Fruit fly (Drosophila melanogaster) whole organism, embryonic: Measurements from ENCODE around the gene CG46463.

Source experiments
- Atf3 ChIP-seq: fragments of 200-800 bp; sonication (Bioruptor generic); optimal IDR thresholded peaks from 3 replicates; lab custom pipeline; 2016; ENCODE audit warnings: missing biosample characterization, missing genetic modification characterization
- B-H2 ChIP-seq: fragments of 200-800 bp; sonication (Bioruptor generic); optimal IDR thresholded peaks from 2 replicates; lab custom pipeline; 2018; ENCODE audit warnings: missing biosample characterization, mild to moderate bottlenecking, missing genetic modification characterization
- Blimp-1 ChIP-seq: fragments of 200-800 bp; sonication (Bioruptor generic); optimal IDR thresholded peaks from 3 replicates; lab custom pipeline; 2018; ENCODE audit warnings: missing biosample characterization, missing genetic modification characterization, mild to moderate bottlenecking, moderate library complexity, missing genetic modification reagents
- Bteb2 ChIP-seq: fragments of 200-800 bp; sonication (Bioruptor generic); optimal IDR thresholded peaks from 2 replicates; lab custom pipeline; 2016; ENCODE audit warnings: missing biosample characterization, missing genetic modification characterization
- CG10209 ChIP-seq: fragments of 200-800 bp; sonication (Bioruptor generic); optimal IDR thresholded peaks from 3 replicates; lab custom pipeline; 2017; ENCODE audit warnings: missing biosample characterization, mild to moderate bottlenecking, missing genetic modification characterization, missing genetic modification reagents
- CG10431 ChIP-seq: fragments of 200-800 bp; sonication (Bioruptor generic); optimal IDR thresholded peaks from 3 replicates; lab custom pipeline; 2018; ENCODE audit warnings: missing biosample characterization, mild to moderate bottlenecking, missing genetic modification characterization
- CG10565 ChIP-seq: fragments of 200-800 bp; sonication (Bioruptor generic); optimal IDR thresholded peaks from 3 replicates; lab custom pipeline; 2016; ENCODE audit warnings: missing biosample characterization, mild to moderate bottlenecking, missing genetic modification characterization
- CG10654 ChIP-seq: fragments of 200-800 bp; sonication (Bioruptor generic); optimal IDR thresholded peaks from 2 replicates; lab custom pipeline; 2016; ENCODE audit warnings: missing biosample characterization, missing genetic modification characterization
- CG10979 ChIP-seq: fragments of 200-800 bp; sonication (Bioruptor generic); optimal IDR thresholded peaks from 2 replicates; lab custom pipeline; 2018; ENCODE audit warnings: missing biosample characterization, mild to moderate bottlenecking, missing genetic modification characterization, moderate library complexity
- CG12659 ChIP-seq: fragments of 200-800 bp; sonication (Bioruptor generic); optimal IDR thresholded peaks from 3 replicates; lab custom pipeline; 2017; ENCODE audit warnings: mild to moderate bottlenecking, missing biosample characterization, missing genetic modification reagents, missing genetic modification characterization
- CG14050 ChIP-seq: fragments of 200-800 bp; sonication (Bioruptor generic); IDR thresholded peaks from 3 replicates; pipeline ENCODE4 v1.3.6; 2022; ENCODE audit warnings: missing biosample characterization, missing genetic modification characterization
- CG14441 ChIP-seq: fragments of 200-800 bp; sonication (Bioruptor generic); IDR thresholded peaks from 2 replicates; pipeline ENCODE4 v1.3.6; 2022; ENCODE audit warnings: missing biosample characterization, missing genetic modification characterization
- CG15269 ChIP-seq: fragments of 200-800 bp; sonication (Bioruptor generic); optimal IDR thresholded peaks from 2 replicates; lab custom pipeline; 2018; ENCODE audit warnings: missing biosample characterization, mild to moderate bottlenecking, missing genetic modification characterization, moderate library complexity
- CG1647 ChIP-seq: fragments of 200-800 bp; sonication (Bioruptor generic); optimal IDR thresholded peaks from 3 replicates; lab custom pipeline; 2016; ENCODE audit warnings: missing biosample characterization, missing genetic modification characterization
- CG1792 ChIP-seq: fragments of 200-800 bp; sonication (Bioruptor generic); optimal IDR thresholded peaks from 2 replicates; lab custom pipeline; 2016; ENCODE audit warnings: missing biosample characterization, missing genetic modification characterization
- CG2120 ChIP-seq: fragments of 200-800 bp; sonication (Bioruptor generic); optimal IDR thresholded peaks from 3 replicates; lab custom pipeline; 2016; ENCODE audit warnings: missing biosample characterization, missing genetic modification characterization
- CG2712 ChIP-seq: fragments of 200-800 bp; optimal IDR thresholded peaks from 3 replicates; lab custom pipeline; 2019; ENCODE audit warnings: missing biosample characterization, mild to moderate bottlenecking, missing genetic modification characterization, moderate library complexity
- CG2889 ChIP-seq: fragments of 200-800 bp; sonication (Bioruptor generic); IDR thresholded peaks from 3 replicates; pipeline ENCODE4 v1.3.6; 2022; ENCODE audit warnings: missing biosample characterization, missing genetic modification characterization
- CG31224 ChIP-seq: fragments of 200-800 bp; sonication (Bioruptor generic); IDR thresholded peaks from 2 replicates; pipeline ENCODE4 v1.3.6; 2022; ENCODE audit warnings: missing biosample characterization, missing genetic modification characterization
- CG31441 ChIP-seq: fragments of 200-800 bp; sonication (Bioruptor generic); IDR thresholded peaks from 2 replicates; pipeline ENCODE4 v1.3.6; 2022; ENCODE audit warnings: missing biosample characterization, missing genetic modification characterization
- CG3407 ChIP-seq: fragments of 200-800 bp; sonication (Bioruptor generic); optimal IDR thresholded peaks from 2 replicates; lab custom pipeline; 2018; ENCODE audit warnings: missing biosample characterization, mild to moderate bottlenecking, missing genetic modification characterization
- CG5180 ChIP-seq: fragments of 200-800 bp; sonication (Bioruptor generic); optimal IDR thresholded peaks from 3 replicates; lab custom pipeline; 2017; ENCODE audit warnings: missing biosample characterization, missing genetic modification characterization, mild to moderate bottlenecking, moderate library complexity, missing genetic modification reagents
- CG5953 ChIP-seq: fragments of 200-800 bp; sonication (Bioruptor generic); IDR thresholded peaks from 2 replicates; pipeline ENCODE4 v1.3.6; 2022; ENCODE audit warnings: missing biosample characterization, missing genetic modification characterization
- CG6765 ChIP-seq: fragments of 200-800 bp; sonication (Bioruptor generic); optimal IDR thresholded peaks from 3 replicates; lab custom pipeline; 2017; ENCODE audit warnings: missing biosample characterization, mild to moderate bottlenecking, missing genetic modification characterization
- CG9932 ChIP-seq: fragments of 200-800 bp; sonication (Bioruptor generic); IDR thresholded peaks from 2 replicates; pipeline ENCODE4 v1.3.6; 2022; ENCODE audit warnings: missing biosample characterization, missing genetic modification characterization
- CoRest ChIP-seq: fragments of 200-800 bp; sonication (Bioruptor generic); optimal IDR thresholded peaks from 3 replicates; lab custom pipeline; 2018; ENCODE audit warnings: missing biosample characterization, mild to moderate bottlenecking, missing genetic modification characterization, moderate library complexity
- D19A ChIP-seq: fragments of 200-800 bp; optimal IDR thresholded peaks from 3 replicates; lab custom pipeline; 2019; ENCODE audit warnings: missing biosample characterization, mild to moderate bottlenecking, missing genetic modification characterization, moderate library complexity
- Dip2 ChIP-seq: fragments of 200-800 bp; sonication (Bioruptor generic); IDR thresholded peaks from 2 replicates; pipeline ENCODE4 v1.3.6; 2022; ENCODE audit warnings: missing biosample characterization, missing genetic modification characterization
- Gsc ChIP-seq: fragments of 200-800 bp; sonication (Bioruptor generic); IDR thresholded peaks from 2 replicates; pipeline ENCODE4 v1.3.6; 2022; ENCODE audit warnings: missing biosample characterization, missing genetic modification characterization
- H2.0 ChIP-seq: fragments of 200-800 bp; sonication (Bioruptor generic); IDR thresholded peaks from 2 replicates; pipeline ENCODE4 v1.3.6; 2022; ENCODE audit warnings: missing biosample characterization, missing genetic modification characterization
- NC2α ChIP-seq: fragments of 200-800 bp; sonication (Bioruptor generic); optimal IDR thresholded peaks from 2 replicates; lab custom pipeline; 2016; ENCODE audit warnings: missing biosample characterization, missing genetic modification characterization
- Poxn ChIP-seq: fragments of 200-800 bp; sonication (Bioruptor generic); IDR thresholded peaks from 2 replicates; pipeline ENCODE4 v1.3.6; 2022; ENCODE audit warnings: missing biosample characterization, missing genetic modification characterization
- Side ChIP-seq: fragments of 200-800 bp; sonication (Bioruptor generic); optimal IDR thresholded peaks from 2 replicates; lab custom pipeline; 2016; ENCODE audit warnings: missing biosample characterization, missing genetic modification characterization
- Six4 ChIP-seq: fragments of 200-800 bp; sonication (Bioruptor generic); optimal IDR thresholded peaks from 2 replicates; lab custom pipeline; 2016; ENCODE audit warnings: missing biosample characterization, missing genetic modification characterization
- Usf ChIP-seq: fragments of 200-800 bp; sonication (Bioruptor generic); optimal IDR thresholded peaks from 2 replicates; lab custom pipeline; 2017; ENCODE audit warnings: missing genotype, missing biosample characterization, missing genetic modification characterization
- amos ChIP-seq: fragments of 200-800 bp; sonication (Bioruptor generic); IDR thresholded peaks from 2 replicates; pipeline ENCODE4 v1.3.6; 2022; ENCODE audit warnings: missing biosample characterization, missing genetic modification characterization; ENCODE audit not compliant: partially characterized antibody
- ase ChIP-seq: fragments of 200-800 bp; sonication (Bioruptor generic); IDR thresholded peaks from 3 replicates; pipeline ENCODE4 v1.3.6; 2022; ENCODE audit warnings: missing biosample characterization, missing genetic modification characterization
- ash1 ChIP-seq: fragments of 200-800 bp; sonication (Bioruptor generic); optimal IDR thresholded peaks from 2 replicates; lab custom pipeline; 2018; ENCODE audit warnings: missing biosample characterization, mild to moderate bottlenecking, missing genetic modification characterization
- corto ChIP-seq: fragments of 200-800 bp; sonication (Bioruptor generic); optimal IDR thresholded peaks from 2 replicates; lab custom pipeline; 2016; ENCODE audit warnings: missing biosample characterization, mild to moderate bottlenecking, missing genetic modification characterization, moderate library complexity
- dysf ChIP-seq: fragments of 200-800 bp; sonication (Bioruptor generic); IDR thresholded peaks from 3 replicates; pipeline ENCODE4 v1.3.6; 2022; ENCODE audit warnings: missing biosample characterization, missing genetic modification characterization
- fu2 ChIP-seq: fragments of 200-800 bp; sonication (Bioruptor generic); optimal IDR thresholded peaks from 2 replicates; lab custom pipeline; 2016; ENCODE audit warnings: missing biosample characterization, missing genetic modification characterization
- insv ChIP-seq, 2 experiments: fragments of 200-800 bp; sonication (Bioruptor generic); optimal IDR thresholded peaks; 3 replicates each; lab custom pipeline; 2016 to 2018; ENCODE audit warnings: missing biosample characterization in 2 of 2, missing genetic modification characterization in 2 of 2
- jumu ChIP-seq: fragments of 200-800 bp; sonication (Bioruptor generic); optimal IDR thresholded peaks from 3 replicates; lab custom pipeline; 2016; ENCODE audit warnings: missing biosample characterization, missing genetic modification characterization
- mld ChIP-seq: fragments of 200-800 bp; sonication (Bioruptor generic); IDR thresholded peaks from 3 replicates; pipeline ENCODE4 v1.3.6; 2022; ENCODE audit warnings: missing biosample characterization, missing genetic modification characterization; ENCODE audit not compliant: partially characterized antibody
- nau ChIP-seq: fragments of 200-800 bp; sonication (Bioruptor generic); optimal IDR thresholded peaks from 3 replicates; lab custom pipeline; 2017; ENCODE audit warnings: missing biosample characterization, mild to moderate bottlenecking, missing genetic modification characterization, missing genetic modification reagents
- pfk ChIP-seq: fragments of 200-800 bp; sonication (Bioruptor generic); optimal IDR thresholded peaks from 2 replicates; lab custom pipeline; 2018; ENCODE audit warnings: missing biosample characterization, mild to moderate bottlenecking, missing genetic modification characterization, moderate library complexity
- phol ChIP-seq: fragments of 200-800 bp; sonication (Bioruptor generic); optimal IDR thresholded peaks from 3 replicates; lab custom pipeline; 2018; ENCODE audit warnings: missing biosample characterization, mild to moderate bottlenecking, missing genetic modification characterization, moderate library complexity
- pnt ChIP-seq: fragments of 200-800 bp; sonication (Bioruptor generic); optimal IDR thresholded peaks from 3 replicates; lab custom pipeline; 2016; ENCODE audit warnings: missing biosample characterization, missing genetic modification characterization
- ro ChIP-seq: fragments of 200-800 bp; sonication (Bioruptor generic); IDR thresholded peaks from 2 replicates; pipeline ENCODE4 v1.3.6; 2022; ENCODE audit warnings: missing biosample characterization, missing genetic modification characterization
- sc ChIP-seq, 3 experiments: fragments of >200 bp in 2 of 3; fragments of 200-800 bp in 1 of 3; sonication (Bioruptor generic) in 1 of 3; optimal IDR thresholded peaks; 2 replicates in 2 of 3; 3 replicates in 1 of 3; lab custom pipeline; 2017; ENCODE audit warnings: mild to moderate bottlenecking in 1 of 3, missing biosample characterization in 1 of 3, missing genetic modification characterization in 1 of 3, missing genetic modification reagents in 1 of 3
- tx ChIP-seq: fragments of 200-800 bp; sonication (Bioruptor generic); optimal IDR thresholded peaks from 2 replicates; lab custom pipeline; 2016; ENCODE audit warnings: missing biosample characterization, missing genetic modification characterization

Gene CG46463

DNA sequence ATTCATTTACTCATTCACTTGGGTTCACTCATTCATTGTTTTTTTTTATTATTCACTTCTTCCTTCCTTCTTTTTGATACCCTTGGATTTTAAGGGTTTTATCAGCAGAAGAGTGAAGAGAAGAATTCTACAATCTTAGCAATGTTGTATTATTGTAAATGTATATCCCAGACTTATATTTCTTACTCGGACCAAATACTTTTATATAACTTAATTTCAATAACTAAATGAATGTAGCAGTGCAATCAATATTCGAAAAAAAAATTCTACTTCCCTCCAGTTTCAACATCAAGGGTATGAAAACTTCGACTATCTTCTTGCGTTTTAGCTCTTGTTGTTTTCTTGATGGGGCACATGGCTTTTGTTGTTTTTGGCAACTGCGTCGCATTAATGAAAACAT lies 10.7 kb upstream of the CG46463 start (continued):
- TF ChIP-seq CG1647 (GFP tag; lab: Kevin White, UChicago) = no peak
- TF ChIP-seq Bteb2 = peak; percentile 25
- TF ChIP-seq CG5180 (GFP tag; lab: Kevin White, UChicago) = no peak
- TF ChIP-seq Atf3 (GFP tag; lab: Kevin White, UChicago) = peak; percentile 14
- TF ChIP-seq NC2α (GFP tag; lab: Kevin White, UChicago) = no peak
- no peak for TF ChIP-seq ase (GFP tag; lab: Robert Waterston, UW)
- no peak for TF ChIP-seq pfk
- no peak for TF ChIP-seq CG10565
- no peak for TF ChIP-seq CG14050
- TF ChIP-seq CoRest = peak; percentile 63
- TF ChIP-seq CG1792 (GFP tag; lab: Kevin White, UChicago) = no peak
- peak; percentile 10 for TF ChIP-seq CG12659 (GFP tag; lab: Kevin White, UChicago)
- TF ChIP-seq Poxn (GFP tag; lab: Robert Waterston, UW) = no peak
- TF ChIP-seq Blimp-1 (GFP tag; lab: Kevin White, UChicago) = peak; percentile 5
- no peak for TF ChIP-seq ash1 (GFP tag; lab: Kevin White, UChicago)
- 0 out of 2 replicates have a peak, but pooled peaks have one; percentile 16 for TF ChIP-seq CG31441
- no peak for TF ChIP-seq jumu (GFP tag; lab: Kevin White, UChicago)
- no peak for TF ChIP-seq CG10654
- no peak for TF ChIP-seq CG2889 (GFP tag; lab: Robert Waterston, UW)
- TF ChIP-seq pnt (GFP tag; lab: Kevin White, UChicago) = no peak
- peak; percentile 76 for TF ChIP-seq CG2120 (GFP tag; lab: Kevin White, UChicago)
- no peak for TF ChIP-seq CG5953 (GFP tag; lab: Robert Waterston, UW)
- TF ChIP-seq dysf (GFP tag; lab: Robert Waterston, UW) = peak; percentile 44; the same call in 1 of the 3 replicates
- peak; percentile 33 for TF ChIP-seq fu2 (GFP tag; lab: Kevin White, UChicago)
- TF ChIP-seq D19A (tag; lab: Kevin White, UChicago) = peak; percentile 58
- TF ChIP-seq CG2712 = peak; percentile 42
- TF ChIP-seq Six4 (GFP tag; lab: Kevin White, UChicago) = no peak
- TF ChIP-seq tx (GFP tag; lab: Kevin White, UChicago) = no peak
- TF ChIP-seq CG3407 (GFP tag; lab: Kevin White, UChicago) = no peak
- no peak for TF ChIP-seq Dip2
- TF ChIP-seq Usf (GFP tag; lab: Kevin White, UChicago) = no peak
- TF ChIP-seq insv (GFP tag; optimal IDR thresholded peaks at IDR 0.05; lab: Kevin White, UChicago) = no peak
- TF ChIP-seq amos (GFP tag; lab: Robert Waterston, UW) = no peak
- no peak for TF ChIP-seq H2.0 (GFP tag; lab: Robert Waterston, UW)
- no peak for TF ChIP-seq mld (GFP tag; lab: Robert Waterston, UW)
- no peak for TF ChIP-seq Side (GFP tag; lab: Kevin White, UChicago)
- TF ChIP-seq B-H2 (GFP tag; lab: Kevin White, UChicago) = no peak
- TF ChIP-seq corto (GFP tag; lab: Kevin White, UChicago) = no peak
- TF ChIP-seq CG9932 (GFP tag; lab: Robert Waterston, UW) = peak; percentile 46
- TF ChIP-seq CG31224 (GFP tag; lab: Robert Waterston, UW) = no peak
- TF ChIP-seq Gsc (GFP tag; lab: Robert Waterston, UW) = no peak
- no peak for TF ChIP-seq CG6765 (GFP tag; lab: Kevin White, UChicago)
- peak; percentile 6 for TF ChIP-seq CG10979 (tag; lab: Kevin White, UChicago)
- peak; percentile 13 for TF ChIP-seq phol (tag; lab: Kevin White, UChicago)
- no peak for TF ChIP-seq sc (optimal IDR thresholded peaks at IDR 0.05; lab: Kevin White, UChicago)
- no peak for TF ChIP-seq sc (GFP tag; optimal IDR thresholded peaks at IDR 0.05; lab: Kevin White, UChicago)
- no peak for TF ChIP-seq nau (GFP tag; lab: Kevin White, UChicago)
- TF ChIP-seq ro (GFP tag; lab: Robert Waterston, UW) = no peak
- TF ChIP-seq CG15269 (tag; lab: Kevin White, UChicago) = peak; percentile 65
- peak; percentile 30 for TF ChIP-seq CG10209 (GFP tag; lab: Kevin White, UChicago)
- no peak for TF ChIP-seq CG14441 (GFP tag; lab: Robert Waterston, UW)
- no peak for TF ChIP-seq CG10431
